Worm (Caenorhabditis elegans) whole organism, late embryonic: ENCODE data around the gene D1014.2.

ENCODE experiments used
- C08G9.2 ChIP-seq: sonication (generic microtip); optimal IDR thresholded peaks from 2 replicates; lab custom pipeline; 2016; ENCODE audit warnings: mild to moderate bottlenecking, missing genetic modification characterization, moderate library complexity, missing compliant biosample characterization
- C38D4.7 ChIP-seq: fragments of 200-800 bp; sonication (Bioruptor generic); optimal IDR thresholded peaks from 2 replicates; lab custom pipeline; 2018; ENCODE audit warnings: mild to moderate bottlenecking, missing genetic modification characterization, moderate library complexity, missing compliant biosample characterization
- K02D7.2 ChIP-seq: sonication (generic microtip); optimal IDR thresholded peaks from 2 replicates; lab custom pipeline; 2017; ENCODE audit warnings: mild to moderate bottlenecking, missing genetic modification characterization, missing compliant biosample characterization
- Y22D7AL.16 ChIP-seq: sonication (generic microtip); optimal IDR thresholded peaks from 2 replicates; lab custom pipeline; 2016; ENCODE audit warnings: missing genetic modification characterization, missing compliant biosample characterization
- ahr-1 ChIP-seq: sonication (generic microtip); optimal IDR thresholded peaks from 2 replicates; lab custom pipeline; 2016; ENCODE audit warnings: missing genetic modification characterization, missing compliant biosample characterization
- ceh-14 ChIP-seq: sonication (generic microtip); optimal IDR thresholded peaks from 2 replicates; lab custom pipeline; 2016; ENCODE audit warnings: missing genotype, missing genetic modification characterization, missing compliant biosample characterization
- ceh-18 ChIP-seq: sonication (generic microtip); optimal IDR thresholded peaks from 2 replicates; lab custom pipeline; 2016; ENCODE audit warnings: missing genetic modification characterization, missing compliant biosample characterization
- ceh-19 ChIP-seq: fragments of 200-800 bp; sonication (Bioruptor generic); optimal IDR thresholded peaks from 2 replicates; lab custom pipeline; 2018; ENCODE audit warnings: mild to moderate bottlenecking, missing genetic modification characterization, missing compliant biosample characterization
- ceh-22 ChIP-seq: sonication (generic microtip); optimal IDR thresholded peaks from 2 replicates; lab custom pipeline; 2017; ENCODE audit warnings: missing biosample characterization, missing genetic modification characterization
- ceh-24 ChIP-seq: sonication (generic microtip); optimal IDR thresholded peaks from 2 replicates; lab custom pipeline; 2016; ENCODE audit warnings: mild to moderate bottlenecking, missing genetic modification characterization, missing compliant biosample characterization
- ceh-30 ChIP-seq: fragments of 150-350 bp; optimal IDR thresholded peaks from 2 replicates; lab custom pipeline; 2014; ENCODE audit warnings: missing biosample characterization, missing genetic modification characterization
- ceh-6 ChIP-seq: fragments of 200-800 bp; sonication (Bioruptor generic); optimal IDR thresholded peaks from 2 replicates; lab custom pipeline; 2018; ENCODE audit warnings: mild to moderate bottlenecking, missing genetic modification characterization, missing compliant biosample characterization
- ceh-9 ChIP-seq: sonication (generic microtip); optimal IDR thresholded peaks from 2 replicates; lab custom pipeline; 2016; ENCODE audit warnings: mild to moderate bottlenecking, missing genetic modification characterization, inconsistent platforms, missing compliant biosample characterization
- che-1 ChIP-seq: sonication (generic microtip); optimal IDR thresholded peaks from 2 replicates; lab custom pipeline; 2016; ENCODE audit warnings: mild to moderate bottlenecking, missing genetic modification characterization, missing compliant biosample characterization
- dmd-4 ChIP-seq: sonication (generic microtip); optimal IDR thresholded peaks from 2 replicates; lab custom pipeline; 2016; ENCODE audit warnings: borderline replicate concordance, missing genetic modification characterization, missing compliant biosample characterization
- dve-1 ChIP-seq: sonication (generic microtip); optimal IDR thresholded peaks from 2 replicates; lab custom pipeline; 2017; ENCODE audit warnings: antibody characterized with exemption, mild to moderate bottlenecking, missing genetic modification characterization, missing compliant biosample characterization
- elt-2 ChIP-seq: sonication (generic microtip); optimal IDR thresholded peaks from 2 replicates; lab custom pipeline; 2016; ENCODE audit warnings: missing genetic modification reagents, missing genetic modification characterization, missing compliant biosample characterization
- fkh-10 ChIP-seq: fragments of 150-350 bp; optimal IDR thresholded peaks from 2 replicates; lab custom pipeline; 2014; ENCODE audit warnings: missing biosample characterization, missing genetic modification reagents, missing genetic modification characterization
- fkh-6 ChIP-seq: sonication (generic microtip); optimal IDR thresholded peaks from 2 replicates; lab custom pipeline; 2016; ENCODE audit warnings: missing genetic modification characterization, missing compliant biosample characterization
- hlh-13 ChIP-seq: fragments of 200-800 bp; sonication (Bioruptor generic); optimal IDR thresholded peaks from 2 replicates; lab custom pipeline; 2018; ENCODE audit warnings: mild to moderate bottlenecking, missing genetic modification characterization, missing compliant biosample characterization
- hlh-15 ChIP-seq: sonication (generic microtip); optimal IDR thresholded peaks from 2 replicates; lab custom pipeline; 2016; ENCODE audit warnings: missing genetic modification characterization, missing compliant biosample characterization
- hlh-30 ChIP-seq: sonication (generic microtip); optimal IDR thresholded peaks from 2 replicates; lab custom pipeline; 2017; ENCODE audit warnings: antibody characterized with exemption, missing genetic modification characterization, missing compliant biosample characterization; ENCODE audit not compliant: insufficient read depth
- hlh-6 ChIP-seq: sonication (generic microtip); optimal IDR thresholded peaks from 2 replicates; lab custom pipeline; 2016; ENCODE audit warnings: missing genotype, missing genetic modification characterization, missing compliant biosample characterization
- hlh-8 ChIP-seq: sonication (generic microtip); optimal IDR thresholded peaks from 2 replicates; lab custom pipeline; 2016; ENCODE audit warnings: missing genotype, missing genetic modification characterization, missing compliant biosample characterization
- lin-11 ChIP-seq: fragments of 200-800 bp; sonication (Bioruptor generic); optimal IDR thresholded peaks from 2 replicates; lab custom pipeline; 2018; ENCODE audit warnings: mild to moderate bottlenecking, missing genetic modification characterization, missing compliant biosample characterization
- madf-2 ChIP-seq: sonication (generic microtip); optimal IDR thresholded peaks from 2 replicates; lab custom pipeline; 2017; ENCODE audit warnings: missing genetic modification characterization, missing compliant biosample characterization
- mec-3 ChIP-seq: sonication (generic microtip); optimal IDR thresholded peaks from 2 replicates; lab custom pipeline; 2016; ENCODE audit warnings: borderline replicate concordance, missing genetic modification characterization, missing compliant biosample characterization
- nhr-11 ChIP-seq: fragments of 150-350 bp; optimal IDR thresholded peaks from 2 replicates; lab custom pipeline; 2014; ENCODE audit warnings: missing biosample characterization, missing genetic modification characterization
- npax-4 ChIP-seq: sonication (generic microtip); optimal IDR thresholded peaks from 2 replicates; lab custom pipeline; 2016; ENCODE audit warnings: missing genetic modification characterization, missing compliant biosample characterization
- pax-1 ChIP-seq: fragments of 150-350 bp; optimal IDR thresholded peaks from 2 replicates; lab custom pipeline; 2014; ENCODE audit warnings: missing biosample characterization, missing genetic modification characterization
- pha-2 ChIP-seq: sonication (generic microtip); optimal IDR thresholded peaks from 2 replicates; lab custom pipeline; 2017; ENCODE audit warnings: mild to moderate bottlenecking, missing genetic modification characterization, missing compliant biosample characterization
- pha-4 ChIP-seq: fragments of 150-350 bp; optimal IDR thresholded peaks from 2 replicates; lab custom pipeline; 2018; ENCODE audit warnings: missing biosample characterization, missing genetic modification reagents, missing genetic modification characterization
- pros-1 ChIP-seq: fragments of 150-350 bp; optimal IDR thresholded peaks from 2 replicates; lab custom pipeline; 2014; ENCODE audit warnings: missing biosample characterization, missing genetic modification reagents, missing genetic modification characterization
- ref-2 ChIP-seq: sonication (generic microtip); optimal IDR thresholded peaks from 2 replicates; lab custom pipeline; 2016; ENCODE audit warnings: missing genetic modification characterization, missing compliant biosample characterization
- sdc-2 ChIP-seq: sonication (generic microtip); optimal IDR thresholded peaks from 2 replicates; lab custom pipeline; 2016; ENCODE audit warnings: missing genotype, missing genetic modification characterization, missing compliant biosample characterization
- syd-9 ChIP-seq: sonication (generic microtip); optimal IDR thresholded peaks from 2 replicates; lab custom pipeline; 2016; ENCODE audit warnings: mild to moderate bottlenecking, missing genetic modification characterization, moderate library complexity, missing compliant biosample characterization
- tbx-7 ChIP-seq: sonication (generic microtip); optimal IDR thresholded peaks from 2 replicates; lab custom pipeline; 2016; ENCODE audit warnings: missing genotype, missing genetic modification characterization, missing compliant biosample characterization
- ttx-3 ChIP-seq: sonication (generic microtip); optimal IDR thresholded peaks from 2 replicates; lab custom pipeline; 2016; ENCODE audit warnings: missing genetic modification reagents, missing genetic modification characterization, missing compliant biosample characterization
- unc-42 ChIP-seq: sonication (generic microtip); optimal IDR thresholded peaks from 2 replicates; lab custom pipeline; 2016; ENCODE audit warnings: missing genotype, missing genetic modification characterization, missing compliant biosample characterization
- unc-55 ChIP-seq: sonication (generic microtip); optimal IDR thresholded peaks from 2 replicates; lab custom pipeline; 2017; ENCODE audit warnings: missing biosample characterization, missing genetic modification reagents, missing genetic modification characterization
- unc-86 ChIP-seq: sonication (generic microtip); optimal IDR thresholded peaks from 2 replicates; lab custom pipeline; 2016; ENCODE audit warnings: missing genetic modification characterization, missing compliant biosample characterization
- zip-5 ChIP-seq: sonication (generic microtip); optimal IDR thresholded peaks from 2 replicates; lab custom pipeline; 2016; ENCODE audit warnings: missing genetic modification characterization, missing compliant biosample characterization

Gene D1014.2

ce11 chrV:8102960-8103359 is 40.7 kb upstream of the D1014.2 start, which contains the start of gene str-90:
Gene str-90 (plus strand): TSS chrV:8103260.
- no peak for TF ChIP-seq unc-86 (tag; lab: Kevin White, UChicago)
- no peak for TF ChIP-seq nhr-11
- no peak for TF ChIP-seq ceh-30 (tag; lab: Kevin White, UChicago)
- no peak for TF ChIP-seq ahr-1 (tag; lab: Kevin White, UChicago)
- no peak for TF ChIP-seq syd-9
- TF ChIP-seq ceh-19 (GFP tag; lab: Kevin White, UChicago), result no peak

ce11 chrV:8104473-8104872 is 39.2 kb upstream of the D1014.2 start, which contains the start of gene srlf-16:
Gene srlf-16 (plus strand): TSS chrV:8104773.
- TF ChIP-seq ceh-9 (no peak), C38D4.7 (GFP tag; lab: Kevin White, UChicago) (no peak), hlh-30 (tag; lab: Kevin White, UChicago) (no peak), pha-2 (no peak), unc-55 (no peak), hlh-13 (no peak), unc-42 (tag; lab: Kevin White, UChicago) (no peak), pros-1 (tag; lab: Kevin White, UChicago) (no peak), hlh-6 (tag; lab: Kevin White, UChicago) (no peak), ceh-6 (no peak)

DNA sequence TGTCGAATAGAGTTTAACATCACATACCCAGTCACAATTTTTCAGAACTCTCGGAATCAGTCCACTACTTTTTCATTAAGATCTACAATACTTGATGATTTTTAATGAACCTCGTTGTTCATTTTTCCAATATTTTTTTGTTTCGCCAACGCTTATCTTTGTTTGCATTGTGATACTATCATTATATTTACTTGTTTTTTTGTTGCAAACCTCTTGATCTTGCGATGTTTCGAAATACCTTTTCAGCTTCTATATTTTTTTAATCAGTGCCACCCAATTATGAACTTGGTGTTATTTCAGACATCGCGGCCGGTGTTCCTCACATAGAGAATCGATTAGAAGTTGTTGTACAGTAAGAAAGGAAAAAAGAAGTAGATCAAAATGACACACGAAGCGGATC is 35.0 kb upstream of the D1014.2 start, which contains the start of gene myo-5:
Gene myo-5 (plus strand): TSS at position 301 of the 400 bp plus-strand sequence.
- TF ChIP-seq dmd-4 (tag; lab: Kevin White, UChicago) (no peak), hlh-13 (no peak), hlh-15 (tag; lab: Kevin White, UChicago) (no peak), ceh-24 (tag; lab: Kevin White, UChicago) (no peak), pha-4 (tag; lab: Kevin White, UChicago) (no peak), ceh-18 (no peak), dve-1 (no peak), ahr-1 (tag; lab: Kevin White, UChicago) (no peak)

ce11 chrV:8110816-8111215 is 32.9 kb upstream of the D1014.2 start:
- TF ChIP-seq unc-55 (no peak), pha-4 (tag; lab: Kevin White, UChicago) (no peak), hlh-6 (tag; lab: Kevin White, UChicago) (no peak), ceh-22 (tag; lab: Kevin White, UChicago) (no peak), pros-1 (tag; lab: Kevin White, UChicago) (no peak), fkh-6 (no peak), unc-42 (tag; lab: Kevin White, UChicago) (no peak), sdc-2 (no peak), ceh-30 (tag; lab: Kevin White, UChicago) (no peak), tbx-7 (tag; lab: Kevin White, UChicago) (no peak), hlh-13 (no peak), hlh-15 (tag; lab: Kevin White, UChicago) (no peak), Y22D7AL.16 (no peak), unc-86 (tag; lab: Kevin White, UChicago) (no peak), npax-4 (tag; lab: Kevin White, UChicago) (no peak), K02D7.2 (tag; lab: Kevin White, UChicago) (no peak), C08G9.2 (no peak), fkh-10 (GFP tag; lab: Kevin White, UChicago) (no peak), madf-2 (tag; lab: Kevin White, UChicago) (no peak)

DNA sequence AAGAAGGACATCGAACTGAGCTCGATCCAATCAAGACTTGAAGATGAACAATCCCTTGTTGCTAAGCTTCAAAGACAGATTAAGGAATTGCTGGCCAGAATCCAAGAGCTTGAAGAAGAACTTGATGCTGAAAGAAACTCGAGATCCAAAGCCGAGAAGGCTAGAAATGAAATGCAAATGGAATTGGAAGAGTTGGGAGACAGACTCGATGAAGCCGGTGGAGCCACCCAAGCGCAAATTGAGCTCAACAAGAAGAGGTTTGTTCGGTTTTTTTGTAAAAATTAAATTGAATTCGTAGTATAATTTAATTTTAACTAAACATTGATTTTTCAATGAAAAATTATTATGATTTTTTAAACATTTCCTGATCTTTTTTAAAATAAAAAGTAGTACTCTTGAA is 29.2 kb upstream of the D1014.2 start:
- TF ChIP-seq tbx-7 (tag; lab: Kevin White, UChicago) (no peak), elt-2 (tag; lab: Kevin White, UChicago) (no peak), che-1 (no peak), fkh-10 (GFP tag; lab: Kevin White, UChicago) (no peak), ref-2 (tag; lab: Kevin White, UChicago) (no peak), lin-11 (tag; lab: Kevin White, UChicago) (no peak), zip-5 (tag; lab: Kevin White, UChicago) (no peak), unc-86 (tag; lab: Kevin White, UChicago) (no peak), pax-1 (tag; lab: Kevin White, UChicago) (no peak), pha-4 (tag; lab: Kevin White, UChicago) (no peak), dve-1 (no peak), ttx-3 (no peak), hlh-6 (tag; lab: Kevin White, UChicago) (no peak), ceh-9 (no peak), hlh-8 (no peak), ceh-14 (tag; lab: Kevin White, UChicago) (no peak), mec-3 (tag; lab: Kevin White, UChicago) (no peak)
